Fruit fly (Drosophila melanogaster) whole organism, embryonic: ENCODE data around the gene UQCR-14L.
A peak's percentile ranks its signal among the peaks of the same experiment; 100 is the strongest.

ENCODE experiments used
- Antp ChIP-seq: fragments of 200-800 bp; sonication (Bioruptor generic); optimal IDR thresholded peaks from 3 replicates; lab custom pipeline; 2016; ENCODE audit warnings: missing biosample characterization, missing genetic modification characterization
- Awh ChIP-seq: fragments of 200-800 bp; sonication (Bioruptor generic); IDR thresholded peaks from 2 replicates; pipeline ENCODE4, ENCODE4 v1.3.6; 2022; ENCODE audit warnings: missing biosample characterization, missing genetic modification characterization
- CG10147 ChIP-seq: fragments of 200-800 bp; sonication (Bioruptor generic); optimal IDR thresholded peaks from 2 replicates; lab custom pipeline; 2019; ENCODE audit warnings: missing biosample characterization, mild to moderate bottlenecking, missing genetic modification characterization, moderate library complexity
- CG11085 ChIP-seq: fragments of 200-800 bp; sonication (Bioruptor generic); IDR thresholded peaks from 2 replicates; pipeline ENCODE4 v1.3.6; 2022; ENCODE audit warnings: missing biosample characterization, missing genetic modification characterization
- CG11560 ChIP-seq: fragments of 200-800 bp; sonication (Bioruptor generic); IDR thresholded peaks from 3 replicates; pipeline ENCODE4 v1.3.6; 2022; ENCODE audit warnings: missing biosample characterization, missing genetic modification characterization
- CG11723 ChIP-seq: fragments of 200-800 bp; sonication (Bioruptor generic); optimal IDR thresholded peaks from 2 replicates; lab custom pipeline; 2017; ENCODE audit warnings: missing biosample characterization, mild to moderate bottlenecking, missing genetic modification characterization
- CG12299 ChIP-seq: fragments of 200-800 bp; sonication (Bioruptor generic); optimal IDR thresholded peaks from 2 replicates; lab custom pipeline; 2018; ENCODE audit warnings: missing biosample characterization, mild to moderate bottlenecking, missing genetic modification characterization
- CG1233 ChIP-seq: fragments of 200-800 bp; sonication (Bioruptor generic); optimal IDR thresholded peaks from 4 replicates; lab custom pipeline; 2018; ENCODE audit warnings: missing biosample characterization, mild to moderate bottlenecking, missing genetic modification characterization
- CG13424 ChIP-seq: fragments of 200-800 bp; sonication (Bioruptor generic); optimal IDR thresholded peaks from 2 replicates; lab custom pipeline; 2019; ENCODE audit warnings: missing biosample characterization, mild to moderate bottlenecking, missing genetic modification characterization, moderate library complexity
- CG14667 ChIP-seq: fragments of 200-800 bp; sonication (Bioruptor generic); IDR thresholded peaks from 2 replicates; pipeline ENCODE4 v1.3.6; 2022; ENCODE audit warnings: missing biosample characterization, missing genetic modification characterization
- CG15479 ChIP-seq: fragments of 200-800 bp; sonication (Bioruptor generic); optimal IDR thresholded peaks from 3 replicates; lab custom pipeline; 2019; ENCODE audit warnings: missing biosample characterization, mild to moderate bottlenecking, missing genetic modification characterization, moderate library complexity
- CG15696 ChIP-seq: fragments of 200-800 bp; sonication (Bioruptor generic); optimal IDR thresholded peaks from 2 replicates; lab custom pipeline; 2019; ENCODE audit warnings: missing biosample characterization, mild to moderate bottlenecking, missing genetic modification characterization, moderate library complexity
- CG16815 ChIP-seq: fragments of 200-800 bp; sonication (Bioruptor generic); optimal IDR thresholded peaks from 3 replicates; lab custom pipeline; 2017; ENCODE audit warnings: missing biosample characterization, mild to moderate bottlenecking, missing genetic modification characterization
- CG31224 ChIP-seq: fragments of 200-800 bp; sonication (Bioruptor generic); IDR thresholded peaks from 2 replicates; pipeline ENCODE4 v1.3.6; 2022; ENCODE audit warnings: missing biosample characterization, missing genetic modification characterization
- CG3163 ChIP-seq: fragments of 200-800 bp; sonication (Bioruptor generic); optimal IDR thresholded peaks from 3 replicates; lab custom pipeline; 2016; ENCODE audit warnings: missing biosample characterization, missing genetic modification characterization
- CG32767 ChIP-seq: fragments of 200-800 bp; sonication (Bioruptor generic); IDR thresholded peaks from 2 replicates; pipeline ENCODE4 v1.3.6; 2022; ENCODE audit warnings: missing biosample characterization, missing genetic modification characterization
- CG42726 ChIP-seq: fragments of 200-800 bp; sonication (Bioruptor generic); IDR thresholded peaks from 2 replicates; pipeline ENCODE4 v1.3.6; 2022; ENCODE audit warnings: missing biosample characterization, missing genetic modification characterization; ENCODE audit not compliant: partially characterized antibody
- CG5953 ChIP-seq: fragments of 200-800 bp; sonication (Bioruptor generic); IDR thresholded peaks from 2 replicates; pipeline ENCODE4 v1.3.6; 2022; ENCODE audit warnings: missing biosample characterization, missing genetic modification characterization
- CG7745 ChIP-seq: fragments of 200-800 bp; sonication (Bioruptor generic); optimal IDR thresholded peaks from 2 replicates; lab custom pipeline; 2018; ENCODE audit warnings: missing biosample characterization, mild to moderate bottlenecking, missing genetic modification characterization, moderate library complexity
- CG7928 ChIP-seq: fragments of 200-800 bp; sonication (Bioruptor generic); optimal IDR thresholded peaks from 2 replicates; lab custom pipeline; 2017; ENCODE audit warnings: missing biosample characterization, mild to moderate bottlenecking, missing genetic modification characterization
- CG7987 ChIP-seq: fragments of 200-800 bp; sonication (Bioruptor generic); optimal IDR thresholded peaks from 2 replicates; lab custom pipeline; 2018; ENCODE audit warnings: missing biosample characterization, mild to moderate bottlenecking, missing genetic modification characterization, moderate library complexity
- CG8089 ChIP-seq: fragments of 200-800 bp; sonication (Bioruptor generic); optimal IDR thresholded peaks from 3 replicates; lab custom pipeline; 2016; ENCODE audit warnings: missing biosample characterization, missing genetic modification characterization
- Camta ChIP-seq: fragments of 200-800 bp; sonication (Bioruptor generic); optimal IDR thresholded peaks from 2 replicates; lab custom pipeline; 2016; ENCODE audit warnings: missing biosample characterization, missing genetic modification characterization
- CoRest ChIP-seq: fragments of 200-800 bp; sonication (Bioruptor generic); optimal IDR thresholded peaks from 3 replicates; lab custom pipeline; 2018; ENCODE audit warnings: missing biosample characterization, mild to moderate bottlenecking, missing genetic modification characterization, moderate library complexity
- CrebB ChIP-seq: fragments of 200-800 bp; sonication (Bioruptor generic); optimal IDR thresholded peaks from 3 replicates; lab custom pipeline; 2018; ENCODE audit warnings: missing biosample characterization, mild to moderate bottlenecking, missing genetic modification characterization
- Hand ChIP-seq: fragments of 200-800 bp; sonication (Bioruptor generic); optimal IDR thresholded peaks from 2 replicates; lab custom pipeline; 2017; ENCODE audit warnings: mild to moderate bottlenecking, missing biosample characterization, missing genetic modification reagents, missing genetic modification characterization
- Med ChIP-seq: fragments of 200-800 bp; sonication (Bioruptor generic); peaks from one replicate; lab custom pipeline; 2016; ENCODE audit warnings: missing biosample characterization, missing genetic modification characterization, mild to moderate bottlenecking, inconsistent platforms, moderate library complexity
- Mes4 ChIP-seq: fragments of 200-800 bp; sonication (Bioruptor generic); optimal IDR thresholded peaks from 2 replicates; lab custom pipeline; 2016; ENCODE audit warnings: missing biosample characterization, missing genetic modification characterization
- Poxn ChIP-seq: fragments of 200-800 bp; sonication (Bioruptor generic); IDR thresholded peaks from 2 replicates; pipeline ENCODE4 v1.3.6; 2022; ENCODE audit warnings: missing biosample characterization, missing genetic modification characterization
- Rx ChIP-seq: fragments of 200-800 bp; sonication (Bioruptor generic); IDR thresholded peaks from 2 replicates; pipeline ENCODE4 v1.3.6; 2022; ENCODE audit warnings: missing biosample characterization, missing genetic modification characterization
- Side ChIP-seq: fragments of 200-800 bp; sonication (Bioruptor generic); optimal IDR thresholded peaks from 2 replicates; lab custom pipeline; 2016; ENCODE audit warnings: missing biosample characterization, missing genetic modification characterization
- Sox102F ChIP-seq: fragments of 200-800 bp; sonication (Bioruptor generic); optimal IDR thresholded peaks from 2 replicates; lab custom pipeline; 2018; ENCODE audit warnings: missing biosample characterization, mild to moderate bottlenecking, missing genetic modification characterization, moderate library complexity
- Xbp1 ChIP-seq: fragments of 200-800 bp; sonication (Bioruptor generic); optimal IDR thresholded peaks from 3 replicates; lab custom pipeline; 2016; ENCODE audit warnings: missing biosample characterization, mild to moderate bottlenecking, missing genetic modification characterization
- aop ChIP-seq: fragments of 200-800 bp; sonication (Bioruptor generic); IDR thresholded peaks from 2 replicates; pipeline ENCODE4 v1.3.6; 2022; ENCODE audit warnings: missing biosample characterization, missing genetic modification characterization
- ato ChIP-seq: fragments of 200-800 bp; sonication (Bioruptor generic); IDR thresholded peaks from 2 replicates; pipeline ENCODE4 v1.3.6; 2022; ENCODE audit warnings: missing biosample characterization, missing genetic modification characterization; ENCODE audit not compliant: partially characterized antibody
- cato ChIP-seq: fragments of 200-800 bp; sonication (Bioruptor generic); optimal IDR thresholded peaks from 2 replicates; lab custom pipeline; 2016; ENCODE audit warnings: missing biosample characterization, missing genetic modification characterization, borderline replicate concordance
- caup ChIP-seq: fragments of 200-800 bp; sonication (Bioruptor generic); optimal IDR thresholded peaks from 3 replicates; lab custom pipeline; 2017; ENCODE audit warnings: missing biosample characterization, mild to moderate bottlenecking, missing genetic modification characterization, moderate library complexity; ENCODE audit not compliant: severe bottlenecking
- corto ChIP-seq: fragments of 200-800 bp; sonication (Bioruptor generic); optimal IDR thresholded peaks from 2 replicates; lab custom pipeline; 2016; ENCODE audit warnings: missing biosample characterization, mild to moderate bottlenecking, missing genetic modification characterization, moderate library complexity
- dpn ChIP-seq, 2 experiments: fragments of 200-800 bp; sonication (Bioruptor generic); optimal IDR thresholded peaks; 3 replicates each; lab custom pipeline; 2016; ENCODE audit warnings: missing biosample characterization in 2 of 2, missing genetic modification characterization in 2 of 2
- eve ChIP-seq, 2 experiments: fragments of >200 bp; optimal IDR thresholded peaks; 2 replicates each; lab custom pipeline; 2017; ENCODE audit warnings: missing biosample characterization in 2 of 2, missing genetic modification characterization in 2 of 2
- lilli ChIP-seq: fragments of 200-800 bp; sonication (Bioruptor generic); optimal IDR thresholded peaks from 3 replicates; lab custom pipeline; 2016; ENCODE audit warnings: missing biosample characterization, missing genetic modification characterization
- nerfin-1 ChIP-seq: fragments of 200-800 bp; sonication (Bioruptor generic); optimal IDR thresholded peaks from 3 replicates; lab custom pipeline; 2019; ENCODE audit warnings: missing biosample characterization, mild to moderate bottlenecking, missing genetic modification characterization, moderate library complexity
- nmo ChIP-seq: fragments of 200-800 bp; sonication (Bioruptor generic); optimal IDR thresholded peaks from 2 replicates; lab custom pipeline; 2018; ENCODE audit warnings: missing biosample characterization, mild to moderate bottlenecking, missing genetic modification characterization, moderate library complexity
- sens ChIP-seq: fragments of 200-800 bp; sonication (Bioruptor generic); peaks from one replicate; lab custom pipeline; 2016; ENCODE audit warnings: missing biosample characterization, missing genetic modification characterization
- sima ChIP-seq: fragments of 200-800 bp; sonication (Bioruptor generic); optimal IDR thresholded peaks from 2 replicates; lab custom pipeline; 2016; ENCODE audit warnings: missing biosample characterization, missing genetic modification characterization
- sqz ChIP-seq: fragments of 200-800 bp; sonication (Bioruptor generic); optimal IDR thresholded peaks from 3 replicates; lab custom pipeline; 2018; ENCODE audit warnings: missing biosample characterization, mild to moderate bottlenecking, missing genetic modification characterization
- ttk ChIP-seq: fragments of 200-800 bp; sonication (Bioruptor generic); IDR thresholded peaks from 2 replicates; pipeline ENCODE4 v2.1.2; 2022; ENCODE audit warnings: missing biosample characterization, missing genetic modification characterization
- wor ChIP-seq: fragments of 200-800 bp; sonication (Bioruptor generic); IDR thresholded peaks from 2 replicates; pipeline ENCODE4 v1.3.6; 2022; ENCODE audit warnings: missing biosample characterization, missing genetic modification characterization

The UQCR-14L gene

dm6 chr3R:28339654-28340605 lies 46.1 kb downstream of the UQCR-14L start, which contains the start of the genes Gfat2 and Moca-cyp (continued):
- TF ChIP-seq CG15696: peak; percentile 64
- peak; percentile 6 for TF ChIP-seq CG10147 (GFP tag; lab: Kevin White, UChicago)
- no peak for TF ChIP-seq CG11560
- TF ChIP-seq corto (GFP tag; lab: Kevin White, UChicago): no peak
- TF ChIP-seq CG31224: peak; percentile 55; the same call in 1 of the 2 replicates
- TF ChIP-seq Sox102F: peak; percentile 62
- TF ChIP-seq Awh (GFP tag; lab: Robert Waterston, UW): no peak
- peak; percentile 83 for TF ChIP-seq CoRest (tag; lab: Kevin White, UChicago)
- no peak for TF ChIP-seq Side (GFP tag; lab: Kevin White, UChicago)
- peak; percentile 89 for TF ChIP-seq Xbp1 (GFP tag; lab: Kevin White, UChicago)
- TF ChIP-seq CG13424: peak; percentile 79
- no peak for TF ChIP-seq CG12299 (tag; lab: Kevin White, UChicago)
- TF ChIP-seq wor (GFP tag; lab: Robert Waterston, UW): no peak
- peak; percentile 76 for TF ChIP-seq nmo (GFP tag; lab: Kevin White, UChicago)
- TF ChIP-seq CG42726 (GFP tag; lab: Robert Waterston, UW): 0 out of 2 replicates have a peak, but pooled peaks have one; percentile 56
- 0 out of 2 replicates have a peak, but pooled peaks have one; percentile 31 for TF ChIP-seq Rx
- no peak for TF ChIP-seq Mes4 (GFP tag; lab: Kevin White, UChicago)
- peak; percentile 60 for TF ChIP-seq nerfin-1 (tag; lab: Kevin White, UChicago)
- no peak for TF ChIP-seq Hand (GFP tag; lab: Kevin White, UChicago)
- no peak for TF ChIP-seq Antp (GFP tag; lab: Kevin White, UChicago)
- peak; percentile 40 for TF ChIP-seq CG16815 (GFP tag; lab: Kevin White, UChicago)
- TF ChIP-seq sima: no peak
- no peak for TF ChIP-seq Camta (GFP tag; lab: Kevin White, UChicago)
- peak; percentile 1 for TF ChIP-seq CG8089
- TF ChIP-seq sqz (GFP tag; lab: Kevin White, UChicago): peak; percentile 81
- peak; percentile 41 for TF ChIP-seq ttk (GFP tag; lab: Robert Waterston, UW)
- no peak for TF ChIP-seq aop
- 0 out of 2 replicates have a peak, but pooled peaks have one; percentile 26 for TF ChIP-seq CG5953
- peak; percentile 62 for TF ChIP-seq caup (GFP tag; lab: Kevin White, UChicago)
- peak; percentile 88 for TF ChIP-seq CG7928 (GFP tag; lab: Kevin White, UChicago)
- peak; percentile 58 for TF ChIP-seq CG15479
- no peak for TF ChIP-seq eve (GFP tag; optimal IDR thresholded peaks at IDR 0.05; lab: Kevin White, UChicago)
- TF ChIP-seq CG32767 (GFP tag; lab: Robert Waterston, UW): no peak
- TF ChIP-seq CG11723: peak; percentile 71
- no peak for TF ChIP-seq Poxn (GFP tag; lab: Robert Waterston, UW)
- peak; percentile 45; the same call in 1 of the 2 replicates for TF ChIP-seq CG11085
- peak; percentile 46 for TF ChIP-seq CrebB (tag; lab: Kevin White, UChicago)
- peak; percentile 22 for TF ChIP-seq CG7745 (tag; lab: Kevin White, UChicago)
- peak; percentile 38 for TF ChIP-seq cato (GFP tag; lab: Kevin White, UChicago)
- TF ChIP-seq CG7987 (GFP tag; lab: Kevin White, UChicago): peak; percentile 75
- peak; percentile 37 to 48 for TF ChIP-seq dpn (GFP tag; optimal IDR thresholded peaks at IDR 0.05; lab: Kevin White, UChicago)
- TF ChIP-seq CG3163: no peak
- TF ChIP-seq Med (GFP tag; lab: Kevin White, UChicago): peak; percentile 88
- TF ChIP-seq CG14667 (GFP tag; lab: Robert Waterston, UW): 0 out of 2 replicates have a peak, but pooled peaks have one; percentile 15
- TF ChIP-seq CG1233 (GFP tag; lab: Kevin White, UChicago): peak; percentile 74
- TF ChIP-seq lilli: peak; percentile 57
- TF ChIP-seq sens (GFP tag; lab: Kevin White, UChicago): peak; percentile 69
- peak; percentile 27; the same call in 1 of the 2 replicates for TF ChIP-seq ato (GFP tag; lab: Robert Waterston, UW)
